Fruit fly (Drosophila melanogaster): Measurements from ENCODE around the gene Polr1E.

The Polr1E gene

DNA sequence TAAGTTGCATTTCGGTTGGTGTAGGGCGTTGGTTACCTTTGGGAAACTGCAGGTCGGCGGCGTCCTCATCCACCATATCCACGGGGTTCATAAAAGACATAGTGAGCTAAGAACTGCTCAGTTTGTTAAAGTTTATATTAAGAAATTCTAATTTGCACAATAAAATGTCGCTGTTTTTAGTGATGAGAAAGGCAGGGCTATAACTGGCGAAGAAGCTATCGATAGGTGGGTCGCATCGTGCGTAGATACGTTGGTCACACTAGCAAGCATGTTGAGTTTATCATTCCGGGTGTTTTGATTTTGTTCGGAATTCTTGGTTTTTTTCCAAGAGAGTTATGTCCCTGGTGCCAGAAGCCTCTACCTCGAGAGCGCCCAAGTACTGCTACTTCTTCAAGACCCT lies 46.2 kb downstream of the Polr1E start, which contains the start of the genes Ada2a, Polr2D, Tgs1 and moi:
Ada2a (minus strand) TSS at position 207 of the 400 bp plus-strand sequence.
Polr2D (minus strand) TSS at position 207 of the 400 bp plus-strand sequence.
Tgs1 (plus strand) TSS at position 250 of the 400 bp plus-strand sequence.
moi (plus strand) TSS at position 250 of the 400 bp plus-strand sequence.
- TF ChIP-seq HmgZ (tag; optimal IDR thresholded peaks at IDR 0.05) (peak; percentile 15), mld (GFP tag; IDR thresholded peaks at IDR 0.05; ENCODE audit: partially characterized antibody) (peak; percentile 74; the same call in 2 of the 3 replicates), Dbx (GFP tag; IDR thresholded peaks at IDR 0.05) (no peak), phol (tag; optimal IDR thresholded peaks at IDR 0.05) (peak; percentile 56), gfzf (GFP tag; optimal IDR thresholded peaks at IDR 0.05) (peak; percentile 60), Dll (GFP tag; IDR thresholded peaks at IDR 0.05; ENCODE audit: partially characterized antibody) (peak; percentile 78), CG15073 (GFP tag; optimal IDR thresholded peaks at IDR 0.05) (no peak), fd3F (GFP tag; optimal IDR thresholded peaks at IDR 0.05) (no peak), MESR4 (GFP tag; optimal IDR thresholded peaks at IDR 0.05) (peak; percentile 78), nerfin-1 (tag; optimal IDR thresholded peaks at IDR 0.05) (no peak), Bteb2 (GFP tag; optimal IDR thresholded peaks at IDR 0.05) (no peak), CG11504 (tag; optimal IDR thresholded peaks at IDR 0.05) (no peak), crol (GFP tag; IDR thresholded peaks at IDR 0.05) (no peak), CG33213 (GFP tag; optimal IDR thresholded peaks at IDR 0.05) (no peak), MBD-R2 (GFP tag; IDR thresholded peaks at IDR 0.05) (peak; percentile 96), CG14710 (tag; optimal IDR thresholded peaks at IDR 0.05) (peak; percentile 15), bcd (GFP tag; optimal IDR thresholded peaks at IDR 0.05) (no peak), Awh (GFP tag; IDR thresholded peaks at IDR 0.05) (no peak), Mrtf (GFP tag; IDR thresholded peaks at IDR 0.05) (no peak), vnd (GFP tag; IDR thresholded peaks at IDR 0.05; ENCODE audit: partially characterized antibody) (peak; percentile 61), Gsc (GFP tag; IDR thresholded peaks at IDR 0.05) (no peak), ro (GFP tag; IDR thresholded peaks at IDR 0.05) (no peak), gro (GFP tag; optimal IDR thresholded peaks at IDR 0.05) (peak; percentile 15), CG2120 (GFP tag; optimal IDR thresholded peaks at IDR 0.05) (peak; percentile 9), cato (GFP tag; optimal IDR thresholded peaks at IDR 0.05; ENCODE audit: borderline replicate concordance) (no peak), CG9215 (GFP tag; IDR thresholded peaks at IDR 0.05) (no peak), CG7963 (GFP tag; IDR thresholded peaks at IDR 0.05; ENCODE audit: partially characterized antibody) (peak; percentile 46; the same call in 2 of the 3 replicates), stwl (tag; optimal IDR thresholded peaks at IDR 0.05) (peak; percentile 49), BEAF-32 (GFP tag; optimal IDR thresholded peaks at IDR 0.05) (peak; percentile 85), CG13624 (GFP tag; optimal IDR thresholded peaks at IDR 0.05) (peak; percentile 33), CG3065 (GFP tag; optimal IDR thresholded peaks at IDR 0.05) (no peak), Pdp1 (GFP tag; optimal IDR thresholded peaks at IDR 0.05) (no peak), Xbp1 (GFP tag; optimal IDR thresholded peaks at IDR 0.05) (no peak), gsb-n (tag; optimal IDR thresholded peaks at IDR 0.05) (no peak), Doc2 (GFP tag; IDR thresholded peaks at IDR 0.05) (no peak), Ets97D (GFP tag; optimal IDR thresholded peaks at IDR 0.05) (peak; percentile 23), CG14965 (GFP tag; optimal IDR thresholded peaks at IDR 0.05; ENCODE audit: borderline replicate concordance) (no peak), Med (GFP tag) (peak; percentile 82), nau (GFP tag; optimal IDR thresholded peaks at IDR 0.05) (no peak), Sin3A (optimal IDR thresholded peaks at IDR 0.05) (peak; percentile 56), HLH4C (GFP tag; IDR thresholded peaks at IDR 0.05; ENCODE audit: partially characterized antibody) (peak; percentile 66; the same call in 2 of the 3 replicates), Ssrp (tag; optimal IDR thresholded peaks at IDR 0.05) (no peak), CG18011 (GFP tag; optimal IDR thresholded peaks at IDR 0.05) (no peak), CG12299 (tag; optimal IDR thresholded peaks at IDR 0.05) (no peak), CG16779 (GFP tag; IDR thresholded peaks at IDR 0.05) (no peak), CG8290 (GFP tag; optimal IDR thresholded peaks at IDR 0.05) (no peak), CG8290 (tag; optimal IDR thresholded peaks at IDR 0.05) (no peak), chinmo (GFP tag; IDR thresholded peaks at IDR 0.05; ENCODE audit: partially characterized antibody) (0 out of 4 replicates have a peak, but pooled peaks have one; percentile 73), hbn (GFP tag; IDR thresholded peaks at IDR 0.05; ENCODE audit: partially characterized antibody) (peak; percentile 72), D (optimal IDR thresholded peaks at IDR 0.05) (no peak), D (GFP tag; optimal IDR thresholded peaks at IDR 0.05) (no peak)
